ENCODE assay signal across 3 fruit fly cellular contexts in genomic region chr3R:14384502-14384901, dm6.
A peak's percentile ranks its signal among the peaks of the same experiment; 100 is the strongest.
TF ChIP-seq lines count a peak whose summit lies in the region.

No protein-coding gene starts in this region.

- TF ChIP-seq CTCF in whole organism, embryonic (GFP tag; optimal IDR thresholded peaks at IDR 0.05; lab: Kevin White, UChicago): no peak

TF ChIP-seq in whole organism, embryonic, 481 proteins besides CTCF, POLR2A, EP300 and RAD21:
- TF ChIP-seq dati (GFP tag; IDR thresholded peaks at IDR 0.05; lab: Robert Waterston, UW): no peak
- no peak for TF ChIP-seq ftz-f1 (GFP tag; optimal IDR thresholded peaks at IDR 0.05; lab: Kevin White, UChicago)
- no peak for TF ChIP-seq salm (tag; optimal IDR thresholded peaks at IDR 0.05; lab: Kevin White, UChicago)
- TF ChIP-seq Med (GFP tag; lab: Kevin White, UChicago): peak; percentile 1

TF ChIP-seq in whole organism, prepupa, 60 proteins besides CTCF, POLR2A, EP300 and RAD21 (continues in another document):
- TF ChIP-seq Lpt (GFP tag; optimal IDR thresholded peaks at IDR 0.05; lab: Kevin White, UChicago): no peak
- TF ChIP-seq eg (GFP tag; IDR thresholded peaks at IDR 0.05; lab: Robert Waterston, UW): no peak
- no peak for TF ChIP-seq Eip93F (GFP tag; optimal IDR thresholded peaks at IDR 0.05; lab: Kevin White, UChicago)
- TF ChIP-seq CG11902 (GFP tag; optimal IDR thresholded peaks at IDR 0.05; lab: Kevin White, UChicago): no peak
- TF ChIP-seq topi (GFP tag; optimal IDR thresholded peaks at IDR 0.05; lab: Kevin White, UChicago): no peak
- TF ChIP-seq dac (GFP tag; optimal IDR thresholded peaks at IDR 0.05; lab: Kevin White, UChicago): no peak
- TF ChIP-seq net (GFP tag; optimal IDR thresholded peaks at IDR 0.05; lab: Kevin White, UChicago): no peak
- no peak for TF ChIP-seq CG9139 (GFP tag; optimal IDR thresholded peaks at IDR 0.05; lab: Kevin White, UChicago)
- TF ChIP-seq salr (GFP tag; optimal IDR thresholded peaks at IDR 0.05; lab: Kevin White, UChicago): no peak
- TF ChIP-seq cyc (GFP tag; optimal IDR thresholded peaks at IDR 0.05; lab: Kevin White, UChicago): no peak
- no peak for TF ChIP-seq CG3032 (tag; optimal IDR thresholded peaks at IDR 0.05; lab: Kevin White, UChicago)
- no peak for TF ChIP-seq fd85E (GFP tag; optimal IDR thresholded peaks at IDR 0.05; lab: Kevin White, UChicago)
- no peak for TF ChIP-seq Ets96B (tag; optimal IDR thresholded peaks at IDR 0.05; lab: Kevin White, UChicago)
- peak; percentile 80 for TF ChIP-seq Eip78C (GFP tag; lab: Kevin White, UChicago)
- no peak for TF ChIP-seq ss (GFP tag; optimal IDR thresholded peaks at IDR 0.05; lab: Kevin White, UChicago)
- TF ChIP-seq CG6854 (GFP tag; optimal IDR thresholded peaks at IDR 0.05; lab: Kevin White, UChicago): no peak
- TF ChIP-seq Ets21C (GFP tag; optimal IDR thresholded peaks at IDR 0.05; lab: Kevin White, UChicago): no peak
- TF ChIP-seq CG8632 (GFP tag; optimal IDR thresholded peaks at IDR 0.05; lab: Kevin White, UChicago): no peak
- no peak for TF ChIP-seq CG6792 (GFP tag; optimal IDR thresholded peaks at IDR 0.05; lab: Kevin White, UChicago)
- TF ChIP-seq CG6276 (GFP tag; optimal IDR thresholded peaks at IDR 0.05; lab: Kevin White, UChicago): peak; percentile 37
- no peak for TF ChIP-seq acj6 (GFP tag; optimal IDR thresholded peaks at IDR 0.05; lab: Kevin White, UChicago)
- no peak for TF ChIP-seq achi (GFP tag; optimal IDR thresholded peaks at IDR 0.05; lab: Kevin White, UChicago)
- TF ChIP-seq CG4318 (GFP tag; optimal IDR thresholded peaks at IDR 0.05; lab: Kevin White, UChicago): no peak
- TF ChIP-seq CG16779 (tag; optimal IDR thresholded peaks at IDR 0.05; lab: Kevin White, UChicago): no peak
- TF ChIP-seq spab (GFP tag; optimal IDR thresholded peaks at IDR 0.05; lab: Kevin White, UChicago): no peak
- peak; percentile 32 for TF ChIP-seq svp (GFP tag; lab: Kevin White, UChicago)
- TF ChIP-seq CG10631 (GFP tag; optimal IDR thresholded peaks at IDR 0.05; lab: Kevin White, UChicago): peak; percentile 28
- no peak for TF ChIP-seq CG8119 (GFP tag; IDR thresholded peaks at IDR 0.05; lab: Robert Waterston, UW)
- TF ChIP-seq esn (GFP tag; optimal IDR thresholded peaks at IDR 0.05; lab: Kevin White, UChicago): no peak
- TF ChIP-seq Hr38 (GFP tag; optimal IDR thresholded peaks at IDR 0.05; lab: Kevin White, UChicago): no peak
- peak; percentile 34 for TF ChIP-seq CG32006 (GFP tag; optimal IDR thresholded peaks at IDR 0.05; lab: Kevin White, UChicago)
- no peak for TF ChIP-seq CG31627 (GFP tag; optimal IDR thresholded peaks at IDR 0.05; lab: Kevin White, UChicago)
- no peak for TF ChIP-seq CG6163 (GFP tag; IDR thresholded peaks at IDR 0.05; lab: Robert Waterston, UW)
- 0 out of 2 replicates have a peak, but pooled peaks have one; percentile 11 for TF ChIP-seq CG15336 (GFP tag; IDR thresholded peaks at IDR 0.05; lab: Robert Waterston, UW)
- TF ChIP-seq OdsH (GFP tag; optimal IDR thresholded peaks at IDR 0.05; lab: Kevin White, UChicago): peak; percentile 0
- TF ChIP-seq fd59A (GFP tag; optimal IDR thresholded peaks at IDR 0.05; lab: Kevin White, UChicago): no peak
- no peak for TF ChIP-seq Sox102F (GFP tag; optimal IDR thresholded peaks at IDR 0.05; lab: Kevin White, UChicago)
- peak; percentile 38 for TF ChIP-seq Hr4 (GFP tag; optimal IDR thresholded peaks at IDR 0.05; lab: Kevin White, UChicago)
- TF ChIP-seq vri (GFP tag; optimal IDR thresholded peaks at IDR 0.05; lab: Kevin White, UChicago): no peak
- no peak for TF ChIP-seq Eip75B (GFP tag; optimal IDR thresholded peaks at IDR 0.05; lab: Kevin White, UChicago)
- TF ChIP-seq Sox14 (GFP tag; optimal IDR thresholded peaks at IDR 0.05; lab: Kevin White, UChicago): no peak
- TF ChIP-seq Met (GFP tag; optimal IDR thresholded peaks at IDR 0.05; lab: Kevin White, UChicago): no peak
- TF ChIP-seq CG1621 (tag; optimal IDR thresholded peaks at IDR 0.05; lab: Kevin White, UChicago): no peak
- no peak for TF ChIP-seq Sox15 (GFP tag; optimal IDR thresholded peaks at IDR 0.05; lab: Kevin White, UChicago)
- TF ChIP-seq CG11294 (GFP tag; IDR thresholded peaks at IDR 0.05; lab: Robert Waterston, UW): no peak
- no peak for TF ChIP-seq dsx (GFP tag; optimal IDR thresholded peaks at IDR 0.05; lab: Kevin White, UChicago; ENCODE audit: poor library complexity, severe bottlenecking)
- TF ChIP-seq Hr39 (GFP tag; optimal IDR thresholded peaks at IDR 0.05; lab: Kevin White, UChicago): no peak

TF ChIP-seq in whole organism, pupa, 21 proteins besides CTCF, POLR2A, EP300 and RAD21:
- TF ChIP-seq rn (GFP tag; IDR thresholded peaks at IDR 0.05; lab: Robert Waterston, UW) (no peak), CG9948 (tag; optimal IDR thresholded peaks at IDR 0.05; lab: Kevin White, UChicago) (peak; percentile 30), fd96Ca (GFP tag; IDR thresholded peaks at IDR 0.05; lab: Robert Waterston, UW) (no peak), CG34367 (tag; optimal IDR thresholded peaks at IDR 0.05; lab: Kevin White, UChicago) (no peak), Pif1B (GFP tag; optimal IDR thresholded peaks at IDR 0.05; lab: Kevin White, UChicago) (no peak), D1 (tag; optimal IDR thresholded peaks at IDR 0.05; lab: Kevin White, UChicago) (no peak), Pif1A (GFP tag; optimal IDR thresholded peaks at IDR 0.05; lab: Kevin White, UChicago) (no peak), Ets98B (GFP tag; IDR thresholded peaks at IDR 0.05; lab: Robert Waterston, UW) (no peak), EcR (GFP tag; optimal IDR thresholded peaks at IDR 0.05; lab: Kevin White, UChicago) (no peak), Snoo (tag; optimal IDR thresholded peaks at IDR 0.05; lab: Kevin White, UChicago) (no peak), CG14655 (GFP tag; optimal IDR thresholded peaks at IDR 0.05; lab: Kevin White, UChicago) (peak; percentile 51), CG4496 (GFP tag; IDR thresholded peaks at IDR 0.05; lab: Robert Waterston, UW) (no peak), CG15710 (tag; optimal IDR thresholded peaks at IDR 0.05; lab: Kevin White, UChicago) (peak; percentile 8), CG12605 (GFP tag; IDR thresholded peaks at IDR 0.05; lab: Robert Waterston, UW) (no peak), CG13204 (GFP tag; optimal IDR thresholded peaks at IDR 0.05; lab: Kevin White, UChicago) (no peak), CG8159 (tag; optimal IDR thresholded peaks at IDR 0.05; lab: Kevin White, UChicago) (no peak), CG17806 (tag; optimal IDR thresholded peaks at IDR 0.05; lab: Kevin White, UChicago) (peak; percentile 32), CG8301 (tag; optimal IDR thresholded peaks at IDR 0.05; lab: Kevin White, UChicago) (peak; percentile 6), CG10348 (GFP tag; IDR thresholded peaks at IDR 0.05; lab: Robert Waterston, UW) (no peak), CG32121 (GFP tag; IDR thresholded peaks at IDR 0.05; lab: Robert Waterston, UW) (no peak), gl (tag; optimal IDR thresholded peaks at IDR 0.05; lab: Kevin White, UChicago) (no peak)
TF ChIP-seq in whole organism, pupa: peak in this region for 5.
